Fruit fly (Drosophila melanogaster) whole organism, embryonic: Measurements from ENCODE around the gene Syt14.

Source experiments
- B-H1 ChIP-seq: fragments of 200-800 bp; sonication (Bioruptor generic); IDR thresholded peaks from 3 replicates; pipeline ENCODE4 v1.3.6; 2022; ENCODE audit warnings: missing biosample characterization, missing genetic modification characterization
- BEAF-32 ChIP-seq: fragments of 200-800 bp; sonication (Bioruptor generic); optimal IDR thresholded peaks from 3 replicates; lab custom pipeline; 2017; ENCODE audit warnings: missing biosample characterization, missing genetic modification characterization, mild to moderate bottlenecking, moderate library complexity, missing genetic modification reagents
- CG10543 ChIP-seq: fragments of 200-800 bp; sonication (Bioruptor generic); optimal IDR thresholded peaks from 3 replicates; lab custom pipeline; 2017; ENCODE audit warnings: missing biosample characterization, mild to moderate bottlenecking, missing genetic modification characterization, moderate library complexity
- CG12659 ChIP-seq: fragments of 200-800 bp; sonication (Bioruptor generic); optimal IDR thresholded peaks from 3 replicates; lab custom pipeline; 2017; ENCODE audit warnings: mild to moderate bottlenecking, missing biosample characterization, missing genetic modification reagents, missing genetic modification characterization
- CG13287 ChIP-seq: fragments of 200-800 bp; sonication (Bioruptor generic); IDR thresholded peaks from 2 replicates; pipeline ENCODE4 v1.3.6; 2022; ENCODE audit warnings: missing biosample characterization, missing genetic modification characterization; ENCODE audit not compliant: partially characterized antibody
- CG13296 ChIP-seq: fragments of 200-800 bp; sonication (Bioruptor generic); optimal IDR thresholded peaks from 3 replicates; lab custom pipeline; 2018; ENCODE audit warnings: missing biosample characterization, mild to moderate bottlenecking, missing genetic modification characterization
- CG1602 ChIP-seq: fragments of 200-800 bp; sonication (Bioruptor generic); optimal IDR thresholded peaks from 3 replicates; lab custom pipeline; 2016; ENCODE audit warnings: missing biosample characterization, missing genetic modification characterization
- CG1832 ChIP-seq: fragments of 200-800 bp; sonication (Bioruptor generic); optimal IDR thresholded peaks from 2 replicates; lab custom pipeline; 2017; ENCODE audit warnings: missing biosample characterization, mild to moderate bottlenecking, missing genetic modification characterization, inconsistent platforms
- CG3281 ChIP-seq: fragments of 200-800 bp; sonication (Bioruptor generic); optimal IDR thresholded peaks from 3 replicates; lab custom pipeline; 2017; ENCODE audit warnings: missing biosample characterization, mild to moderate bottlenecking, missing genetic modification characterization
- CG34224 ChIP-seq: fragments of 200-800 bp; sonication (Bioruptor generic); IDR thresholded peaks from 3 replicates; pipeline ENCODE4 v1.3.6; 2022; ENCODE audit warnings: missing biosample characterization, missing genetic modification characterization; ENCODE audit not compliant: partially characterized antibody
- CG4617 ChIP-seq: fragments of 200-800 bp; sonication (Bioruptor generic); optimal IDR thresholded peaks from 3 replicates; lab custom pipeline; 2016; ENCODE audit warnings: missing biosample characterization, missing genetic modification characterization, borderline replicate concordance
- CG5245 ChIP-seq: fragments of 200-800 bp; sonication (Bioruptor generic); optimal IDR thresholded peaks from 3 replicates; lab custom pipeline; 2016; ENCODE audit warnings: missing biosample characterization, missing genetic modification characterization
- CG6654 ChIP-seq: fragments of 200-800 bp; sonication (Bioruptor generic); optimal IDR thresholded peaks from 2 replicates; lab custom pipeline; 2017; ENCODE audit warnings: missing biosample characterization, mild to moderate bottlenecking, missing genetic modification characterization
- CG6689 ChIP-seq: fragments of 200-800 bp; sonication (Bioruptor generic); IDR thresholded peaks from 2 replicates; pipeline ENCODE4 v1.3.6; 2022; ENCODE audit warnings: missing biosample characterization, missing genetic modification characterization
- CG6791 ChIP-seq: fragments of 200-800 bp; sonication (Bioruptor generic); IDR thresholded peaks from 3 replicates; pipeline ENCODE4 v1.3.6; 2022; ENCODE audit warnings: missing biosample characterization, missing genetic modification characterization; ENCODE audit not compliant: partially characterized antibody
- CG7556 ChIP-seq: fragments of 200-800 bp; sonication (Bioruptor generic); optimal IDR thresholded peaks from 2 replicates; lab custom pipeline; 2017; ENCODE audit warnings: missing biosample characterization, mild to moderate bottlenecking, missing genetic modification characterization
- D19B ChIP-seq: fragments of 200-800 bp; sonication (Bioruptor generic); optimal IDR thresholded peaks from 2 replicates; lab custom pipeline; 2017; ENCODE audit warnings: missing biosample characterization, mild to moderate bottlenecking, missing genetic modification characterization
- ERR ChIP-seq: fragments of 200-800 bp; sonication (Bioruptor generic); optimal IDR thresholded peaks from 2 replicates; lab custom pipeline; 2016; ENCODE audit warnings: missing biosample characterization, missing genetic modification characterization
- Fer3 ChIP-seq: fragments of 200-800 bp; sonication (Bioruptor generic); optimal IDR thresholded peaks from 2 replicates; lab custom pipeline; 2018; ENCODE audit warnings: missing biosample characterization, mild to moderate bottlenecking, missing genetic modification characterization, moderate library complexity
- Lhr ChIP-seq: fragments of 200-800 bp; sonication (Bioruptor generic); optimal IDR thresholded peaks from 3 replicates; lab custom pipeline; 2017; ENCODE audit warnings: mild to moderate bottlenecking, missing biosample characterization, missing genetic modification reagents, missing genetic modification characterization
- Meics ChIP-seq: fragments of 200-800 bp; sonication (Bioruptor generic); optimal IDR thresholded peaks from 2 replicates; lab custom pipeline; 2017; ENCODE audit warnings: missing biosample characterization, mild to moderate bottlenecking, missing genetic modification characterization
- Mrtf ChIP-seq: fragments of 200-800 bp; sonication (Bioruptor generic); IDR thresholded peaks from 3 replicates; pipeline ENCODE4 v1.3.6; 2022; ENCODE audit warnings: missing biosample characterization, missing genetic modification characterization
- Myb ChIP-seq: fragments of 200-800 bp; sonication (Bioruptor generic); optimal IDR thresholded peaks from 2 replicates; lab custom pipeline; 2016; ENCODE audit warnings: missing biosample characterization, missing genetic modification characterization
- NfI ChIP-seq: fragments of 200-800 bp; sonication (Bioruptor generic); optimal IDR thresholded peaks from 3 replicates; lab custom pipeline; 2018; ENCODE audit warnings: missing biosample characterization, mild to moderate bottlenecking, missing genetic modification characterization, moderate library complexity
- Oaz ChIP-seq: fragments of 200-800 bp; sonication (Bioruptor generic); IDR thresholded peaks from 2 replicates; pipeline ENCODE4 v1.3.6; 2022; ENCODE audit warnings: missing biosample characterization, missing genetic modification characterization
- Sox102F ChIP-seq: fragments of 200-800 bp; sonication (Bioruptor generic); optimal IDR thresholded peaks from 2 replicates; lab custom pipeline; 2018; ENCODE audit warnings: missing biosample characterization, mild to moderate bottlenecking, missing genetic modification characterization, moderate library complexity
- Sry-δ ChIP-seq: fragments of 200-800 bp; sonication (Bioruptor generic); optimal IDR thresholded peaks from 2 replicates; lab custom pipeline; 2016; ENCODE audit warnings: missing biosample characterization, missing genetic modification characterization
- Xrp1 ChIP-seq: fragments of 200-800 bp; sonication (Bioruptor generic); IDR thresholded peaks from 2 replicates; pipeline ENCODE4 v1.3.6; 2022; ENCODE audit warnings: missing biosample characterization, missing genetic modification characterization
- al ChIP-seq: fragments of 200-800 bp; sonication (Bioruptor generic); IDR thresholded peaks from 2 replicates; pipeline ENCODE4 v1.3.6; 2022; ENCODE audit warnings: missing biosample characterization, missing genetic modification characterization
- bowl ChIP-seq: fragments of 200-800 bp; sonication (Bioruptor generic); IDR thresholded peaks from 2 replicates; pipeline ENCODE4 v1.3.6; 2022; ENCODE audit warnings: missing biosample characterization, missing genetic modification characterization
- corto ChIP-seq: fragments of 200-800 bp; sonication (Bioruptor generic); optimal IDR thresholded peaks from 2 replicates; lab custom pipeline; 2016; ENCODE audit warnings: missing biosample characterization, mild to moderate bottlenecking, missing genetic modification characterization, moderate library complexity
- crp ChIP-seq, 2 experiments: fragments of 200-800 bp; sonication (Bioruptor generic); optimal IDR thresholded peaks; 2 replicates in 1 of 2; 3 replicates in 1 of 2; lab custom pipeline; 2017; ENCODE audit warnings: missing biosample characterization in 2 of 2, missing genetic modification characterization in 2 of 2, mild to moderate bottlenecking in 1 of 2, moderate library complexity in 1 of 2
- cwo ChIP-seq: fragments of 200-800 bp; sonication (Bioruptor generic); optimal IDR thresholded peaks from 3 replicates; lab custom pipeline; 2017; ENCODE audit warnings: missing biosample characterization, missing genetic modification characterization, mild to moderate bottlenecking, moderate library complexity, missing genetic modification reagents
- dmrt99B ChIP-seq: fragments of 200-800 bp; sonication (Bioruptor generic); optimal IDR thresholded peaks from 2 replicates; lab custom pipeline; 2018; ENCODE audit warnings: missing biosample characterization, mild to moderate bottlenecking, missing genetic modification characterization, moderate library complexity
- ewg ChIP-seq: fragments of 200-800 bp; sonication (Bioruptor generic); optimal IDR thresholded peaks from 3 replicates; lab custom pipeline; 2017; ENCODE audit warnings: mild to moderate bottlenecking, missing biosample characterization, missing genetic modification reagents, missing genetic modification characterization
- gcm2 ChIP-seq: fragments of 200-800 bp; sonication (Bioruptor generic); optimal IDR thresholded peaks from 2 replicates; lab custom pipeline; 2016; ENCODE audit warnings: missing biosample characterization, missing genetic modification characterization
- grau ChIP-seq: fragments of 200-800 bp; optimal IDR thresholded peaks from 3 replicates; lab custom pipeline; 2019; ENCODE audit warnings: missing biosample characterization, mild to moderate bottlenecking, missing genetic modification characterization, moderate library complexity
- ham ChIP-seq: fragments of 200-800 bp; sonication (Bioruptor generic); IDR thresholded peaks from 2 replicates; pipeline ENCODE4 v1.3.6; 2022; ENCODE audit warnings: missing biosample characterization, missing genetic modification characterization
- her ChIP-seq: fragments of 200-800 bp; sonication (Bioruptor generic); optimal IDR thresholded peaks from 2 replicates; lab custom pipeline; 2016; ENCODE audit warnings: missing biosample characterization, missing genetic modification characterization
- maf-S ChIP-seq: fragments of 200-800 bp; sonication (Bioruptor generic); optimal IDR thresholded peaks from 2 replicates; lab custom pipeline; 2016; ENCODE audit warnings: missing biosample characterization, missing genetic modification characterization
- mirr ChIP-seq: fragments of 200-800 bp; sonication (Bioruptor generic); optimal IDR thresholded peaks from 3 replicates; lab custom pipeline; 2018; ENCODE audit warnings: missing biosample characterization, mild to moderate bottlenecking, missing genetic modification characterization
- mld ChIP-seq: fragments of 200-800 bp; sonication (Bioruptor generic); IDR thresholded peaks from 3 replicates; pipeline ENCODE4 v1.3.6; 2022; ENCODE audit warnings: missing biosample characterization, missing genetic modification characterization; ENCODE audit not compliant: partially characterized antibody
- rib ChIP-seq: fragments of 200-800 bp; sonication (Bioruptor generic); IDR thresholded peaks from 2 replicates; pipeline ENCODE4 v1.3.6; 2022; ENCODE audit warnings: missing biosample characterization, missing genetic modification characterization
- run ChIP-seq: fragments of 200-800 bp; sonication (Bioruptor generic); optimal IDR thresholded peaks from 3 replicates; lab custom pipeline; 2018; ENCODE audit warnings: missing biosample characterization, mild to moderate bottlenecking, missing genetic modification characterization
- sc ChIP-seq, 3 experiments: fragments of >200 bp in 2 of 3; fragments of 200-800 bp in 1 of 3; sonication (Bioruptor generic) in 1 of 3; optimal IDR thresholded peaks; 2 replicates in 2 of 3; 3 replicates in 1 of 3; lab custom pipeline; 2017; ENCODE audit warnings: mild to moderate bottlenecking in 1 of 3, missing biosample characterization in 1 of 3, missing genetic modification characterization in 1 of 3, missing genetic modification reagents in 1 of 3
- sd ChIP-seq: fragments of 200-800 bp; sonication (Bioruptor generic); optimal IDR thresholded peaks from 3 replicates; lab custom pipeline; 2018; ENCODE audit warnings: missing biosample characterization, mild to moderate bottlenecking, missing genetic modification characterization, moderate library complexity
- so ChIP-seq: fragments of 200-800 bp; sonication (Bioruptor generic); IDR thresholded peaks from 3 replicates; pipeline ENCODE4 v1.3.6; 2022; ENCODE audit warnings: missing biosample characterization, missing genetic modification characterization
- usp ChIP-seq: fragments of >200 bp; optimal IDR thresholded peaks from 2 replicates; lab custom pipeline; 2017; ENCODE audit warnings: missing biosample characterization, missing genetic modification characterization
- vnd ChIP-seq: fragments of 200-800 bp; sonication (Bioruptor generic); IDR thresholded peaks from 3 replicates; pipeline ENCODE4 v1.3.6; 2022; ENCODE audit warnings: missing biosample characterization, missing genetic modification characterization; ENCODE audit not compliant: partially characterized antibody
- yki ChIP-seq: fragments of >200 bp; optimal IDR thresholded peaks from 3 replicates; lab custom pipeline; 2018

Gene Syt14

DNA sequence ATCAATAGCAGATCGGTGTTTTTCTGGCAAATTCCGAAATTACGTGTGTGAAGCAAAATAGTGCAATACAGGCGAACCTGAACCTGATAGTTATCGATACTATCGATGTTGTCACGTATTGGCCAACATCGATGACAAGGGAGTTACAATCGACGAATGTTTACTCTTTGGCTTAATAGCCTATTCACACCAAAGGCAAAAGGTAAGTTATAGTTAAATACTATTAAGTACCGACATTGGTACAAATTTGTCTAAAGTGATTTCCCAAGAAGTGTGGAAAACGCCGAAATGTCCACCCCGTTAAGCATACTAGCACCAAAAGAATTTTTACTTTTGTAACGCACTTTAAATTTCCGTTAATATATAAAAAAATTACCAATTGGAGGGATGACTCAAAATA lies 15.1 kb upstream of the Syt14 start, which contains the start of gene CG9776 (continued):
- TF ChIP-seq B-H1 (peak; percentile 48; the same call in 2 of the 3 replicates), BEAF-32 (peak; percentile 98), CG1602 (GFP tag; lab: Kevin White, UChicago) (peak; percentile 52), CG1832 (no peak), crp (GFP tag; optimal IDR thresholded peaks at IDR 0.05; lab: Kevin White, UChicago) (peak in 1 of 2 experiments; percentile 37), CG34224 (GFP tag; lab: Robert Waterston, UW) (peak; percentile 97), ham (no peak), rib (GFP tag; lab: Robert Waterston, UW) (peak; percentile 53; the same call in 1 of the 2 replicates), Sox102F (GFP tag; lab: Kevin White, UChicago) (no peak), Myb (GFP tag; lab: Kevin White, UChicago) (peak; percentile 71), CG12659 (GFP tag; lab: Kevin White, UChicago) (peak; percentile 82), grau (tag; lab: Kevin White, UChicago) (no peak), Xrp1 (GFP tag; lab: Robert Waterston, UW) (peak; percentile 70), usp (GFP tag; lab: Kevin White, UChicago) (no peak), CG3281 (GFP tag; lab: Kevin White, UChicago) (no peak), her (GFP tag; lab: Kevin White, UChicago) (peak; percentile 50), bowl (GFP tag; lab: Robert Waterston, UW) (no peak), CG4617 (GFP tag; lab: Kevin White, UChicago) (peak; percentile 94), CG10543 (GFP tag; lab: Kevin White, UChicago) (no peak), CG6654 (GFP tag; lab: Kevin White, UChicago) (no peak), cwo (GFP tag; lab: Kevin White, UChicago) (no peak), Mrtf (peak; percentile 59; the same call in 1 of the 3 replicates), Fer3 (no peak), maf-S (peak; percentile 33), vnd (peak; percentile 97), CG13287 (GFP tag; lab: Robert Waterston, UW) (peak; percentile 98), CG7556 (GFP tag; lab: Kevin White, UChicago) (no peak), al (GFP tag; lab: Robert Waterston, UW) (no peak; the same call in 1 of the 2 replicates), gcm2 (GFP tag; lab: Kevin White, UChicago) (no peak), mirr (GFP tag; lab: Kevin White, UChicago) (no peak), ERR (no peak), mld (GFP tag; lab: Robert Waterston, UW) (peak; percentile 98), Lhr (GFP tag; lab: Kevin White, UChicago) (peak; percentile 94), yki (lab: Kevin White, UChicago) (no peak), Meics (no peak), corto (GFP tag; lab: Kevin White, UChicago) (no peak), run (no peak), sc (optimal IDR thresholded peaks at IDR 0.05; lab: Kevin White, UChicago) (no peak), sc (GFP tag; optimal IDR thresholded peaks at IDR 0.05; lab: Kevin White, UChicago) (peak; percentile 9), CG6689 (GFP tag; lab: Robert Waterston, UW) (no peak), CG13296 (GFP tag; lab: Kevin White, UChicago) (no peak), CG6791 (GFP tag; lab: Robert Waterston, UW) (peak; percentile 99), CG5245 (GFP tag; lab: Kevin White, UChicago) (no peak), NfI (GFP tag; lab: Kevin White, UChicago) (peak; percentile 62), Oaz (GFP tag; lab: Robert Waterston, UW) (0 out of 2 replicates have a peak, but pooled peaks have one; percentile 9), dmrt99B (tag; lab: Kevin White, UChicago) (no peak), so (GFP tag; lab: Robert Waterston, UW) (no peak), sd (tag; lab: Kevin White, UChicago) (no peak), D19B (GFP tag; lab: Kevin White, UChicago) (peak; percentile 15), ewg (GFP tag; lab: Kevin White, UChicago) (no peak), Sry-δ (GFP tag; lab: Kevin White, UChicago) (peak; percentile 89)
